Fruit fly (Drosophila melanogaster): ENCODE measurements around the gene Pxt.

Pxt gene

dm6 chr3R:17703691-17704537, 15.3 kb upstream of the Pxt start (continued):
- TF ChIP-seq Hey (tag; optimal IDR thresholded peaks at IDR 0.05) = peak; percentile 80
- TF ChIP-seq CG14965 (GFP tag; optimal IDR thresholded peaks at IDR 0.05; ENCODE audit: borderline replicate concordance) = peak; percentile 92
- no peak for TF ChIP-seq CG16813 (GFP tag; IDR thresholded peaks at IDR 0.05; ENCODE audit: partially characterized antibody)
- TF ChIP-seq CG4282 (GFP tag; optimal IDR thresholded peaks at IDR 0.05) = peak; percentile 97
- peak in 1 of 2 experiments; percentile 54 for TF ChIP-seq tll (GFP tag; optimal IDR thresholded peaks at IDR 0.05)
- TF ChIP-seq lov (optimal IDR thresholded peaks at IDR 0.05) = no peak
- peak; percentile 98 for TF ChIP-seq lov (GFP tag; IDR thresholded peaks at IDR 0.05)
- TF ChIP-seq Ravus (GFP tag; IDR thresholded peaks at IDR 0.05) = peak; percentile 98
- no peak for TF ChIP-seq bbx (GFP tag; IDR thresholded peaks at IDR 0.05; ENCODE audit: partially characterized antibody)
- peak; percentile 99 for TF ChIP-seq CG12659 (GFP tag; optimal IDR thresholded peaks at IDR 0.05)
- TF ChIP-seq NfI (GFP tag; optimal IDR thresholded peaks at IDR 0.05) = peak; percentile 99
- TF ChIP-seq CG32532 (GFP tag; IDR thresholded peaks at IDR 0.05) = peak; percentile 99
- peak; percentile 97 for TF ChIP-seq sr (GFP tag; IDR thresholded peaks at IDR 0.05)
- TF ChIP-seq CG14667 (GFP tag; IDR thresholded peaks at IDR 0.05) = peak; percentile 99
- peak; percentile 98 for TF ChIP-seq odd (GFP tag; optimal IDR thresholded peaks at IDR 0.05)
- TF ChIP-seq CG15073 (GFP tag; optimal IDR thresholded peaks at IDR 0.05) = peak; percentile 91
- peak; percentile 99 for TF ChIP-seq ind (GFP tag; optimal IDR thresholded peaks at IDR 0.05)
- peak; percentile 97 for TF ChIP-seq Usf (GFP tag; optimal IDR thresholded peaks at IDR 0.05)
- peak; percentile 98 for TF ChIP-seq CG17385 (GFP tag; optimal IDR thresholded peaks at IDR 0.05)
- peak; percentile 98 for TF ChIP-seq CG11247 (GFP tag; IDR thresholded peaks at IDR 0.05)
- peak; percentile 99 for TF ChIP-seq caup (GFP tag; optimal IDR thresholded peaks at IDR 0.05; ENCODE audit: severe bottlenecking)
- TF ChIP-seq Max (GFP tag; optimal IDR thresholded peaks at IDR 0.05) = peak; percentile 99
- peak; percentile 98 for TF ChIP-seq emc (GFP tag; optimal IDR thresholded peaks at IDR 0.05)
- peak; percentile 96 for TF ChIP-seq CG6683 (GFP tag; optimal IDR thresholded peaks at IDR 0.05)
- peak; percentile 88 for TF ChIP-seq sug (tag; optimal IDR thresholded peaks at IDR 0.05)
- no peak for TF ChIP-seq Tbp (GFP tag; optimal IDR thresholded peaks at IDR 0.05)
- peak; percentile 100 for TF ChIP-seq Med (GFP tag)
- peak; percentile 99 for TF ChIP-seq CG7839 (tag; optimal IDR thresholded peaks at IDR 0.05)
- TF ChIP-seq CG6689 (GFP tag; IDR thresholded peaks at IDR 0.05) = peak; percentile 99
- peak; percentile 94 for TF ChIP-seq Hmx (GFP tag; optimal IDR thresholded peaks at IDR 0.05)
- peak; percentile 99 for TF ChIP-seq peb (GFP tag; IDR thresholded peaks at IDR 0.05)
- TF ChIP-seq CG9215 (GFP tag; IDR thresholded peaks at IDR 0.05) = peak; percentile 97
- peak; percentile 99 for TF ChIP-seq HHEX (GFP tag; optimal IDR thresholded peaks at IDR 0.05)
- peak; percentile 99 for TF ChIP-seq Ptx1 (GFP tag; IDR thresholded peaks at IDR 0.05)
- peak; percentile 28 for TF ChIP-seq BEAF-32 (GFP tag; optimal IDR thresholded peaks at IDR 0.05)
- TF ChIP-seq CG32767 (GFP tag; IDR thresholded peaks at IDR 0.05) = peak; percentile 99
- TF ChIP-seq CG14860 (GFP tag; IDR thresholded peaks at IDR 0.05; ENCODE audit: partially characterized antibody) = no peak
- peak; percentile 95 for TF ChIP-seq CG15514 (GFP tag; optimal IDR thresholded peaks at IDR 0.05)
- TF ChIP-seq CG12942 (GFP tag; optimal IDR thresholded peaks at IDR 0.05) = peak; percentile 99
- peak; percentile 97 for TF ChIP-seq Spps (tag; optimal IDR thresholded peaks at IDR 0.05)
- peak; percentile 81 for TF ChIP-seq CG7745 (tag; optimal IDR thresholded peaks at IDR 0.05)
- TF ChIP-seq CG9932 (GFP tag; IDR thresholded peaks at IDR 0.05) = peak; percentile 98
- TF ChIP-seq ac (GFP tag; optimal IDR thresholded peaks at IDR 0.05) = peak; percentile 93
- TF ChIP-seq Hsf (GFP tag; optimal IDR thresholded peaks at IDR 0.05) = peak; percentile 99
- peak; percentile 94 for TF ChIP-seq Myb (GFP tag; optimal IDR thresholded peaks at IDR 0.05)
- peak; percentile 97 for TF ChIP-seq CG10147 (GFP tag; optimal IDR thresholded peaks at IDR 0.05)
- TF ChIP-seq CG3847 (GFP tag; IDR thresholded peaks at IDR 0.05) = peak; percentile 98
- TF ChIP-seq Atf6 (GFP tag; IDR thresholded peaks at IDR 0.05) = peak; percentile 99

Measured in whole organism, embryonic.